Fruit fly (Drosophila melanogaster) whole organism, embryonic: ENCODE measurements around the gene Dic2.

Experiments used
- Asciz ChIP-seq: fragments of 200-800 bp; sonication (Bioruptor generic); optimal IDR thresholded peaks from 2 replicates; lab custom pipeline; 2017; ENCODE audit warnings: missing biosample characterization, mild to moderate bottlenecking, missing genetic modification characterization, missing genetic modification reagents
- BtbVII ChIP-seq: fragments of 200-800 bp; sonication (Bioruptor generic); optimal IDR thresholded peaks from 3 replicates; lab custom pipeline; 2017; ENCODE audit warnings: missing biosample characterization, mild to moderate bottlenecking, missing genetic modification characterization
- C15 ChIP-seq: fragments of 200-800 bp; sonication (Bioruptor generic); IDR thresholded peaks from 3 replicates; pipeline ENCODE4 v1.3.6; 2022; ENCODE audit warnings: missing biosample characterization, missing genetic modification characterization
- CG10431 ChIP-seq: fragments of 200-800 bp; sonication (Bioruptor generic); optimal IDR thresholded peaks from 3 replicates; lab custom pipeline; 2018; ENCODE audit warnings: missing biosample characterization, mild to moderate bottlenecking, missing genetic modification characterization
- CG11456 ChIP-seq: fragments of 200-800 bp; sonication (Bioruptor generic); IDR thresholded peaks from 3 replicates; pipeline ENCODE4 v1.3.6; 2022; ENCODE audit warnings: missing biosample characterization, missing genetic modification characterization
- CG13894 ChIP-seq: fragments of 200-800 bp; sonication (Bioruptor generic); optimal IDR thresholded peaks from 3 replicates; lab custom pipeline; 2018; ENCODE audit warnings: missing biosample characterization, mild to moderate bottlenecking, missing genetic modification characterization, moderate library complexity
- CG14710 ChIP-seq: fragments of 200-800 bp; sonication (Bioruptor generic); optimal IDR thresholded peaks from 3 replicates; lab custom pipeline; 2019; ENCODE audit warnings: missing biosample characterization, mild to moderate bottlenecking, missing genetic modification characterization, moderate library complexity
- CG15011 ChIP-seq: fragments of 200-800 bp; sonication (Bioruptor generic); optimal IDR thresholded peaks from 3 replicates; lab custom pipeline; 2018; ENCODE audit warnings: missing biosample characterization, mild to moderate bottlenecking, missing genetic modification characterization
- CG15601 ChIP-seq: fragments of 200-800 bp; sonication (Bioruptor generic); optimal IDR thresholded peaks from 3 replicates; lab custom pipeline; 2019; ENCODE audit warnings: missing biosample characterization, mild to moderate bottlenecking, missing genetic modification characterization, moderate library complexity
- CG1602 ChIP-seq: fragments of 200-800 bp; sonication (Bioruptor generic); optimal IDR thresholded peaks from 3 replicates; lab custom pipeline; 2016; ENCODE audit warnings: missing biosample characterization, missing genetic modification characterization
- CG17186 ChIP-seq: fragments of 200-800 bp; sonication (Bioruptor generic); optimal IDR thresholded peaks from 3 replicates; lab custom pipeline; 2017; ENCODE audit warnings: missing biosample characterization, missing genetic modification reagents, missing genetic modification characterization
- CG17328 ChIP-seq: fragments of 200-800 bp; sonication (Bioruptor generic); IDR thresholded peaks from 2 replicates; pipeline ENCODE4 v1.3.6; 2022; ENCODE audit warnings: missing biosample characterization, missing genetic modification characterization
- CG2116 ChIP-seq: fragments of 200-800 bp; sonication (Bioruptor generic); optimal IDR thresholded peaks from 3 replicates; lab custom pipeline; 2018; ENCODE audit warnings: missing biosample characterization, mild to moderate bottlenecking, missing genetic modification characterization
- CG31365 ChIP-seq: fragments of 200-800 bp; sonication (Bioruptor generic); optimal IDR thresholded peaks from 2 replicates; lab custom pipeline; 2018; ENCODE audit warnings: missing biosample characterization, mild to moderate bottlenecking, missing genetic modification characterization
- CG31388 ChIP-seq: fragments of 200-800 bp; sonication (Bioruptor generic); optimal IDR thresholded peaks from 2 replicates; lab custom pipeline; 2016; ENCODE audit warnings: missing biosample characterization, missing genetic modification characterization
- CG3281 ChIP-seq: fragments of 200-800 bp; sonication (Bioruptor generic); optimal IDR thresholded peaks from 3 replicates; lab custom pipeline; 2017; ENCODE audit warnings: missing biosample characterization, mild to moderate bottlenecking, missing genetic modification characterization
- CG4328 ChIP-seq: fragments of 200-800 bp; sonication (Bioruptor generic); optimal IDR thresholded peaks from 3 replicates; lab custom pipeline; 2017; ENCODE audit warnings: missing biosample characterization, missing genetic modification reagents, missing genetic modification characterization
- CG5245 ChIP-seq: fragments of 200-800 bp; sonication (Bioruptor generic); optimal IDR thresholded peaks from 3 replicates; lab custom pipeline; 2016; ENCODE audit warnings: missing biosample characterization, missing genetic modification characterization
- CG9215 ChIP-seq: fragments of 200-800 bp; sonication (Bioruptor generic); IDR thresholded peaks from 2 replicates; pipeline ENCODE4 v1.3.6; 2022; ENCODE audit warnings: missing biosample characterization, missing genetic modification characterization
- CG9817 ChIP-seq: fragments of 200-800 bp; sonication (Bioruptor generic); optimal IDR thresholded peaks from 2 replicates; lab custom pipeline; 2018; ENCODE audit warnings: missing biosample characterization, mild to moderate bottlenecking, missing genetic modification characterization, moderate library complexity
- CG9876 ChIP-seq: fragments of 200-800 bp; sonication (Bioruptor generic); optimal IDR thresholded peaks from 2 replicates; lab custom pipeline; 2016; ENCODE audit warnings: missing biosample characterization, missing genetic modification characterization
- Fer2 ChIP-seq: fragments of 200-800 bp; sonication (Bioruptor generic); optimal IDR thresholded peaks from 2 replicates; lab custom pipeline; 2018; ENCODE audit warnings: missing biosample characterization, mild to moderate bottlenecking, missing genetic modification characterization, moderate library complexity
- Gug ChIP-seq: fragments of 200-800 bp; sonication (Bioruptor generic); IDR thresholded peaks from 4 replicates; pipeline ENCODE4 v1.3.6; 2022; ENCODE audit warnings: missing biosample characterization, missing genetic modification characterization
- HLH4C ChIP-seq: fragments of 200-800 bp; sonication (Bioruptor generic); IDR thresholded peaks from 3 replicates; pipeline ENCODE4 v1.3.6; 2022; ENCODE audit warnings: missing biosample characterization, missing genetic modification characterization; ENCODE audit not compliant: partially characterized antibody
- HmgZ ChIP-seq: fragments of 200-800 bp; sonication (Bioruptor generic); optimal IDR thresholded peaks from 2 replicates; lab custom pipeline; 2018; ENCODE audit warnings: missing biosample characterization, mild to moderate bottlenecking, missing genetic modification characterization
- Neu2 ChIP-seq: fragments of 200-800 bp; sonication (Bioruptor generic); optimal IDR thresholded peaks from 3 replicates; lab custom pipeline; 2016; ENCODE audit warnings: missing biosample characterization, missing genetic modification characterization, borderline replicate concordance
- Oaz ChIP-seq: fragments of 200-800 bp; sonication (Bioruptor generic); IDR thresholded peaks from 2 replicates; pipeline ENCODE4 v1.3.6; 2022; ENCODE audit warnings: missing biosample characterization, missing genetic modification characterization
- Sox100B ChIP-seq: fragments of 200-800 bp; sonication (Bioruptor generic); optimal IDR thresholded peaks from 3 replicates; lab custom pipeline; 2018; ENCODE audit warnings: missing biosample characterization, mild to moderate bottlenecking, missing genetic modification characterization
- Spps ChIP-seq: fragments of 200-800 bp; sonication (Bioruptor generic); optimal IDR thresholded peaks from 2 replicates; lab custom pipeline; 2018; ENCODE audit warnings: missing biosample characterization, mild to moderate bottlenecking, missing genetic modification characterization
- Ssrp ChIP-seq: fragments of 200-800 bp; sonication (Bioruptor generic); optimal IDR thresholded peaks from 2 replicates; lab custom pipeline; 2018; ENCODE audit warnings: missing biosample characterization, mild to moderate bottlenecking, missing genetic modification characterization, moderate library complexity
- ab ChIP-seq: fragments of 200-800 bp; sonication (Bioruptor generic); optimal IDR thresholded peaks from 2 replicates; lab custom pipeline; 2016; ENCODE audit warnings: missing biosample characterization, missing genetic modification characterization
- ac ChIP-seq: fragments of 200-800 bp; sonication (Bioruptor generic); optimal IDR thresholded peaks from 3 replicates; lab custom pipeline; 2017; ENCODE audit warnings: missing biosample characterization, mild to moderate bottlenecking, missing genetic modification characterization
- bcd ChIP-seq: fragments of 200-800 bp; sonication (Bioruptor generic); optimal IDR thresholded peaks from 2 replicates; lab custom pipeline; 2017; ENCODE audit warnings: missing biosample characterization, mild to moderate bottlenecking, missing genetic modification characterization
- br ChIP-seq: fragments of >200 bp; optimal IDR thresholded peaks from 2 replicates; lab custom pipeline; 2017
- crp ChIP-seq, 2 experiments: fragments of 200-800 bp; sonication (Bioruptor generic); optimal IDR thresholded peaks; 2 replicates in 1 of 2; 3 replicates in 1 of 2; lab custom pipeline; 2017; ENCODE audit warnings: missing biosample characterization in 2 of 2, missing genetic modification characterization in 2 of 2, mild to moderate bottlenecking in 1 of 2, moderate library complexity in 1 of 2
- dpn ChIP-seq, 2 experiments: fragments of 200-800 bp; sonication (Bioruptor generic); optimal IDR thresholded peaks; 3 replicates each; lab custom pipeline; 2016; ENCODE audit warnings: missing biosample characterization in 2 of 2, missing genetic modification characterization in 2 of 2
- gce ChIP-seq: fragments of 200-800 bp; sonication (Bioruptor generic); IDR thresholded peaks from 3 replicates; pipeline ENCODE4 v1.3.6; 2022; ENCODE audit warnings: missing biosample characterization, missing genetic modification characterization
- grau ChIP-seq: fragments of 200-800 bp; optimal IDR thresholded peaks from 3 replicates; lab custom pipeline; 2019; ENCODE audit warnings: missing biosample characterization, mild to moderate bottlenecking, missing genetic modification characterization, moderate library complexity
- jigr1 ChIP-seq: fragments of 200-800 bp; sonication (Bioruptor generic); IDR thresholded peaks from 3 replicates; pipeline ENCODE4 v1.3.6; 2022; ENCODE audit warnings: missing biosample characterization, missing genetic modification characterization
- lab ChIP-seq: fragments of 200-800 bp; sonication (Bioruptor generic); optimal IDR thresholded peaks from 3 replicates; lab custom pipeline; 2017; ENCODE audit warnings: missing biosample characterization, missing genetic modification characterization, mild to moderate bottlenecking, moderate library complexity, missing genetic modification reagents
- lov ChIP-seq, 2 experiments: fragments of 200-800 bp in 1 of 2; fragments of >200 bp in 1 of 2; sonication (Bioruptor generic) in 1 of 2; IDR thresholded peaks in 1 of 2; optimal IDR thresholded peaks in 1 of 2; 2 replicates in 1 of 2; 3 replicates in 1 of 2; pipeline versions ENCODE4 v1.3.6 to Lab custom; 2017 to 2022; ENCODE audit warnings: missing biosample characterization in 1 of 2, missing genetic modification characterization in 1 of 2
- oc ChIP-seq: fragments of 200-800 bp; sonication (Bioruptor generic); optimal IDR thresholded peaks from 2 replicates; lab custom pipeline; 2018; ENCODE audit warnings: missing biosample characterization, mild to moderate bottlenecking, missing genetic modification characterization, moderate library complexity
- pho ChIP-seq: fragments of 200-800 bp; sonication (Bioruptor generic); optimal IDR thresholded peaks from 2 replicates; lab custom pipeline; 2016; ENCODE audit warnings: missing biosample characterization, missing genetic modification characterization
- sd ChIP-seq: fragments of 200-800 bp; sonication (Bioruptor generic); optimal IDR thresholded peaks from 3 replicates; lab custom pipeline; 2018; ENCODE audit warnings: missing biosample characterization, mild to moderate bottlenecking, missing genetic modification characterization, moderate library complexity
- sisA ChIP-seq: fragments of 200-800 bp; sonication (Bioruptor generic); IDR thresholded peaks from 2 replicates; pipeline ENCODE4 v1.3.6; 2022; ENCODE audit warnings: missing biosample characterization, missing genetic modification characterization
- ssp ChIP-seq: fragments of 200-800 bp; sonication (Bioruptor generic); IDR thresholded peaks from 2 replicates; pipeline ENCODE4 v1.3.6; 2022; ENCODE audit warnings: missing biosample characterization, missing genetic modification characterization
- trh ChIP-seq: fragments of 200-800 bp; sonication (Bioruptor generic); optimal IDR thresholded peaks from 2 replicates; lab custom pipeline; 2016; ENCODE audit warnings: missing biosample characterization, missing genetic modification characterization
- twi ChIP-seq: fragments of 200-800 bp; optimal IDR thresholded peaks from 2 replicates; lab custom pipeline; 2019; ENCODE audit warnings: missing biosample characterization, mild to moderate bottlenecking, missing genetic modification characterization, moderate library complexity

Gene Dic2

dm6 chr3R:20549855-20550603 is 48.8 kb upstream of the Dic2 start (continued):
- TF ChIP-seq HmgZ = peak; percentile 91
- peak; percentile 87 for TF ChIP-seq CG3281
- peak; percentile 62 for TF ChIP-seq CG15011 (GFP tag; lab: Kevin White, UChicago)
- no peak for TF ChIP-seq br (lab: Kevin White, UChicago)
- peak; percentile 82 for TF ChIP-seq CG13894 (tag; lab: Kevin White, UChicago)
- peak; percentile 82 for TF ChIP-seq oc (tag; lab: Kevin White, UChicago)
- peak; percentile 50; the same call in 1 of the 3 replicates for TF ChIP-seq jigr1 (GFP tag; lab: Robert Waterston, UW)
- peak; percentile 92 for TF ChIP-seq lab (GFP tag; lab: Kevin White, UChicago)
- TF ChIP-seq BtbVII (GFP tag; lab: Kevin White, UChicago) = peak; percentile 79
- peak; percentile 78; the same call in 2 of the 3 replicates for TF ChIP-seq C15 (GFP tag; lab: Robert Waterston, UW)
- TF ChIP-seq Neu2 (GFP tag; lab: Kevin White, UChicago) = no peak
- no peak for TF ChIP-seq CG17186 (GFP tag; lab: Kevin White, UChicago)
- peak; percentile 78; the same call in 2 of the 3 replicates for TF ChIP-seq CG11456 (GFP tag; lab: Robert Waterston, UW)
- peak; percentile 78 for TF ChIP-seq Gug (GFP tag; lab: Robert Waterston, UW)
- TF ChIP-seq dpn (GFP tag; optimal IDR thresholded peaks at IDR 0.05; lab: Kevin White, UChicago) = peak; percentile 20 to 78
- peak; percentile 17 for TF ChIP-seq pho
- TF ChIP-seq ab (GFP tag; lab: Kevin White, UChicago) = peak; percentile 42
- TF ChIP-seq ssp (GFP tag; lab: Robert Waterston, UW) = peak; percentile 71
- TF ChIP-seq Ssrp (tag; lab: Kevin White, UChicago) = peak; percentile 89
- peak; percentile 62 for TF ChIP-seq Spps (tag; lab: Kevin White, UChicago)
- peak; percentile 88 for TF ChIP-seq CG9817 (tag; lab: Kevin White, UChicago)
- TF ChIP-seq CG1602 (GFP tag; lab: Kevin White, UChicago) = peak; percentile 81
- TF ChIP-seq CG5245 = peak; percentile 75
- TF ChIP-seq Oaz (GFP tag; lab: Robert Waterston, UW) = peak; percentile 69
- no peak for TF ChIP-seq CG9876
- TF ChIP-seq bcd (GFP tag; lab: Kevin White, UChicago) = peak; percentile 88
- TF ChIP-seq CG10431 (GFP tag; lab: Kevin White, UChicago) = peak; percentile 55
- 0 out of 3 replicates have a peak, but pooled peaks have one; percentile 20 for TF ChIP-seq gce
- TF ChIP-seq Fer2 (tag; lab: Kevin White, UChicago) = peak; percentile 78
- TF ChIP-seq CG31365 (tag; lab: Kevin White, UChicago) = peak; percentile 47
- TF ChIP-seq CG15601 = peak; percentile 78
- no peak for TF ChIP-seq lov (optimal IDR thresholded peaks at IDR 0.05; lab: Kevin White, UChicago)
- no peak for TF ChIP-seq lov (GFP tag; IDR thresholded peaks at IDR 0.05; lab: Robert Waterston, UW)
- TF ChIP-seq crp (GFP tag; optimal IDR thresholded peaks at IDR 0.05; lab: Kevin White, UChicago) = peak in 1 of 2 experiments; percentile 21
- TF ChIP-seq CG4328 (GFP tag; lab: Kevin White, UChicago) = peak; percentile 73
- peak; percentile 82 for TF ChIP-seq Sox100B (GFP tag; lab: Kevin White, UChicago)
- peak; percentile 60 for TF ChIP-seq sd (tag; lab: Kevin White, UChicago)
- TF ChIP-seq ac = peak; percentile 69
- peak; percentile 87 for TF ChIP-seq CG17328 (GFP tag; lab: Robert Waterston, UW)
- TF ChIP-seq trh (GFP tag; lab: Kevin White, UChicago) = peak; percentile 25
- TF ChIP-seq CG9215 = peak; percentile 74
- peak; percentile 39 for TF ChIP-seq CG31388 (GFP tag; lab: Kevin White, UChicago)
- TF ChIP-seq Asciz = peak; percentile 75
- TF ChIP-seq HLH4C = no peak
- TF ChIP-seq grau (tag; lab: Kevin White, UChicago) = peak; percentile 87
- peak; percentile 83 for TF ChIP-seq CG14710 (tag; lab: Kevin White, UChicago)
- TF ChIP-seq CG2116 (GFP tag; lab: Kevin White, UChicago) = peak; percentile 40
- TF ChIP-seq sisA (GFP tag; lab: Robert Waterston, UW) = peak; percentile 85
- TF ChIP-seq twi (tag; lab: Kevin White, UChicago) = peak; percentile 99
